Worm (Caenorhabditis elegans) whole organism, young adult: ENCODE results near the gene col-168.

Source experiments
- F22D6.2 ChIP-seq: sonication (generic microtip); optimal IDR thresholded peaks from 2 replicates; lab custom pipeline; 2016; ENCODE audit warnings: mild to moderate bottlenecking, missing genetic modification characterization, missing compliant biosample characterization
- F33H1.4 ChIP-seq: fragments of 200-800 bp; sonication (Bioruptor generic); IDR thresholded peaks from 2 replicates; pipeline ENCODE4 v1.3.6; 2022; ENCODE audit warnings: missing genetic modification reagents, missing genetic modification characterization, missing compliant biosample characterization
- F57C9.4 ChIP-seq: sonication (generic microtip); optimal IDR thresholded peaks from 2 replicates; lab custom pipeline; 2017; ENCODE audit warnings: mild to moderate bottlenecking, missing genetic modification characterization, missing compliant biosample characterization
- ama-1 ChIP-seq, 3 experiments: fragments of 150-350 bp in 1 of 3; sonication (generic microtip) in 2 of 3; optimal IDR thresholded peaks; 2 replicates each; lab custom pipeline; 2014 to 2018; ENCODE audit warnings: missing biosample characterization in 2 of 3, missing genetic modification characterization in 2 of 3, missing genetic modification reagents in 2 of 3
- athp-1 ChIP-seq: sonication (generic microtip); optimal IDR thresholded peaks from 2 replicates; lab custom pipeline; 2017; ENCODE audit warnings: mild to moderate bottlenecking, missing genetic modification characterization, missing compliant biosample characterization
- ekl-4 ChIP-seq: fragments of 200-800 bp; sonication (Bioruptor generic); IDR thresholded peaks from 2 replicates; pipeline ENCODE4 v1.3.6; 2022; ENCODE audit warnings: missing genetic modification reagents, missing genetic modification characterization, missing compliant biosample characterization
- ets-4 ChIP-seq: fragments of 200-800 bp; sonication (Bioruptor generic); optimal IDR thresholded peaks from 2 replicates; lab custom pipeline; 2018; ENCODE audit warnings: mild to moderate bottlenecking, missing genetic modification characterization, missing compliant biosample characterization
- him-1 ChIP-seq: sonication (generic microtip); optimal IDR thresholded peaks from 2 replicates; lab custom pipeline; 2016; ENCODE audit warnings: missing genotype, missing genetic modification reagents, missing genetic modification characterization, missing compliant biosample characterization
- lsy-27 ChIP-seq: sonication (generic microtip); optimal IDR thresholded peaks from 2 replicates; lab custom pipeline; 2017; ENCODE audit warnings: missing genetic modification characterization, mild to moderate bottlenecking, missing compliant biosample characterization, antibody characterized with exemption, missing genotype, borderline replicate concordance; ENCODE audit not compliant: insufficient read depth
- nfya-2 ChIP-seq: fragments of 200-800 bp; sonication (Bioruptor generic); IDR thresholded peaks from 2 replicates; pipeline ENCODE4 v1.3.6; 2022; ENCODE audit warnings: missing genetic modification reagents, missing genetic modification characterization, missing compliant biosample characterization
- unc-62 ChIP-seq: fragments of 150-350 bp; optimal IDR thresholded peaks from 2 replicates; lab custom pipeline; 2014; ENCODE audit warnings: missing biosample characterization, missing genetic modification reagents, missing genetic modification characterization
- xnd-1 ChIP-seq: sonication (generic microtip); optimal IDR thresholded peaks from 2 replicates; lab custom pipeline; 2016; ENCODE audit warnings: missing genotype, missing genetic modification reagents, missing genetic modification characterization, missing compliant biosample characterization

DNA sequence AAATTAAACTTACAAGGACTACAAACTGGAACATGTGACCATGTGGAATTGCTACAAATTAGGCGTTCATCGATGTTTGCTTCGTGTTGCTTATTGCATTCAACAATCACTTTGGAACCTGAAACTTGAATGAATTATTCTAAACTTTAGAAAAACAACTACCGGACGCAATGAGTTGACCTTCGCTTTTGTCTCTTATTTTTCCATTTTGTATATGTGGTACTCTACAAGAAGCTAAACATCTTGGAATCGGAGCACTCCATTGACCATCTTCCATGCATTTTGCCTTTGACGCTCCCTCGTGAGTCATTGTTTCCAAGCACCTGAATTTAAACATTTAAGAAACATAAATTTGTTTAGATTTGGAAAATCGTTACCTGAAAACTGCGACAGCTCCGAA, 37.1 kb upstream of the col-168 start:
- TF ChIP-seq ama-1 (optimal IDR thresholded peaks at IDR 0.05; lab: Kevin White, UChicago) (no peak), ama-1 (GFP tag; optimal IDR thresholded peaks at IDR 0.05; lab: Kevin White, UChicago) (no peak), F33H1.4 (GFP tag; lab: Robert Waterston, UW) (no peak), nfya-2 (GFP tag; lab: Robert Waterston, UW) (no peak), F22D6.2 (tag; lab: Kevin White, UChicago) (no peak), unc-62 (GFP tag; lab: Kevin White, UChicago) (no peak), xnd-1 (tag; lab: Kevin White, UChicago) (no peak), him-1 (tag; lab: Kevin White, UChicago) (no peak), ekl-4 (GFP tag; lab: Robert Waterston, UW) (no peak), ets-4 (GFP tag; lab: Kevin White, UChicago) (no peak), lsy-27 (tag; lab: Kevin White, UChicago) (no peak), F57C9.4 (tag; lab: Kevin White, UChicago) (no peak), athp-1 (tag; lab: Kevin White, UChicago) (no peak)
